Fruit fly (Drosophila melanogaster) whole organism, wandering third instar larva: ENCODE results near the gene MTF-1.

Experiments used
- Abd-B ChIP-seq: fragments of >200 bp; optimal IDR thresholded peaks from 2 replicates; lab custom pipeline; 2017; ENCODE audit warnings: missing biosample characterization, missing genetic modification characterization
- CG32264 ChIP-seq: fragments of 200-800 bp; sonication (Bioruptor generic); optimal IDR thresholded peaks from 2 replicates; lab custom pipeline; 2016; ENCODE audit warnings: missing biosample characterization, missing genetic modification characterization
- CG9705 ChIP-seq: fragments of 200-800 bp; sonication (Bioruptor generic); optimal IDR thresholded peaks from 2 replicates; lab custom pipeline; 2018; ENCODE audit warnings: missing biosample characterization, mild to moderate bottlenecking, missing genetic modification characterization
- CrebA ChIP-seq: fragments of 200-800 bp; sonication (Bioruptor generic); optimal IDR thresholded peaks from 2 replicates; lab custom pipeline; 2016; ENCODE audit warnings: missing biosample characterization, mild to moderate bottlenecking, missing genetic modification characterization, borderline replicate concordance
- Dfd ChIP-seq: fragments of >200 bp; optimal IDR thresholded peaks from 2 replicates; lab custom pipeline; 2017; ENCODE audit warnings: missing biosample characterization, missing genetic modification characterization
- Dif ChIP-seq: fragments of 200-275, 200-300 bp; sonication (Bioruptor generic); optimal IDR thresholded peaks from 2 replicates; lab custom pipeline; 2018; ENCODE audit warnings: missing biosample characterization, missing genetic modification characterization; ENCODE audit not compliant: partially characterized antibody
- GATAd ChIP-seq: sonication (Bioruptor generic); optimal IDR thresholded peaks from 2 replicates; lab custom pipeline; 2016; ENCODE audit warnings: missing biosample characterization, missing genetic modification characterization
- HLH106 ChIP-seq: fragments of 200-800 bp; optimal IDR thresholded peaks from 3 replicates; lab custom pipeline; 2019; ENCODE audit warnings: missing biosample characterization, mild to moderate bottlenecking, missing genetic modification characterization, moderate library complexity
- Hnf4 ChIP-seq: fragments of 200-800 bp; sonication (Bioruptor generic); optimal IDR thresholded peaks from 2 replicates; lab custom pipeline; 2016; ENCODE audit warnings: missing biosample characterization, mild to moderate bottlenecking, missing genetic modification characterization
- Hr78 ChIP-seq: fragments of >200 bp; optimal IDR thresholded peaks from 2 replicates; lab custom pipeline; 2017; ENCODE audit warnings: missing biosample characterization, missing genetic modification characterization
- Hr83 ChIP-seq: fragments of 200-300 bp; sonication (Bioruptor generic); optimal IDR thresholded peaks from 2 replicates; lab custom pipeline; 2016; ENCODE audit warnings: missing biosample characterization, mild to moderate bottlenecking, missing genetic modification characterization, moderate library complexity; ENCODE audit not compliant: poor library complexity, severe bottlenecking
- Jra ChIP-seq: sonication (Bioruptor generic); optimal IDR thresholded peaks from 2 replicates; lab custom pipeline; 2016; ENCODE audit warnings: missing biosample characterization, missing genetic modification characterization
- Mio ChIP-seq: sonication (Bioruptor generic); optimal IDR thresholded peaks from 2 replicates; lab custom pipeline; 2016; ENCODE audit warnings: missing biosample characterization, missing genetic modification characterization
- Myc ChIP-seq: fragments of >200 bp; optimal IDR thresholded peaks from 2 replicates; lab custom pipeline; 2017
- N ChIP-seq: fragments of >200 bp; optimal IDR thresholded peaks from 2 replicates; lab custom pipeline; 2018; ENCODE audit warnings: missing biosample characterization, missing external identifiers, missing genetic modification characterization
- OdsH ChIP-seq: fragments of 200-800 bp; sonication (Bioruptor generic); optimal IDR thresholded peaks from 2 replicates; lab custom pipeline; 2016; ENCODE audit warnings: missing biosample characterization, mild to moderate bottlenecking, missing genetic modification characterization
- Rel ChIP-seq, 2 experiments: fragments of 200-800 bp; sonication (Bioruptor generic) in 1 of 2; optimal IDR thresholded peaks; 2 replicates in 1 of 2; 3 replicates in 1 of 2; lab custom pipeline; 2016 to 2019; ENCODE audit warnings: mild to moderate bottlenecking in 2 of 2, missing biosample characterization in 2 of 2, missing genetic modification characterization in 2 of 2, moderate library complexity in 1 of 2
- Sp1 ChIP-seq: fragments of 200-800 bp; sonication (Bioruptor generic); optimal IDR thresholded peaks from 3 replicates; lab custom pipeline; 2019; ENCODE audit warnings: missing biosample characterization, mild to moderate bottlenecking, missing genetic modification characterization, moderate library complexity
- Vsx2 ChIP-seq: fragments of 200-300, 225-300 bp; sonication (Bioruptor generic); optimal IDR thresholded peaks from 2 replicates; lab custom pipeline; 2018; ENCODE audit warnings: missing biosample characterization, missing genetic modification characterization; ENCODE audit not compliant: partially characterized antibody
- br ChIP-seq: fragments of 200-800 bp; sonication (Bioruptor generic); optimal IDR thresholded peaks from 2 replicates; lab custom pipeline; 2016; ENCODE audit warnings: missing biosample characterization, missing genetic modification characterization
- brk ChIP-seq: fragments of 200-800 bp; sonication (Bioruptor generic); optimal IDR thresholded peaks from 2 replicates; lab custom pipeline; 2016; ENCODE audit warnings: missing biosample characterization, mild to moderate bottlenecking, missing genetic modification characterization
- dl ChIP-seq, 2 experiments: fragments of 175-275, 200-275 bp in 1 of 2; fragments of 200-275 bp in 1 of 2; sonication (Bioruptor generic); optimal IDR thresholded peaks; lab custom pipeline; 2018; ENCODE audit warnings: mild to moderate bottlenecking in 2 of 2, missing biosample characterization in 2 of 2, missing genetic modification characterization in 2 of 2, moderate library complexity in 2 of 2; ENCODE audit not compliant: partially characterized antibody in 2 of 2, insufficient read depth in 1 of 2
- dmrt93B ChIP-seq: fragments of 200-800 bp; sonication (Bioruptor generic); optimal IDR thresholded peaks from 2 replicates; lab custom pipeline; 2018; ENCODE audit warnings: missing biosample characterization, mild to moderate bottlenecking, missing genetic modification characterization
- dsf ChIP-seq: sonication (Bioruptor generic); optimal IDR thresholded peaks from 2 replicates; lab custom pipeline; 2016; ENCODE audit warnings: missing biosample characterization, missing genetic modification characterization, borderline replicate concordance
- ey ChIP-seq: fragments of 200-800 bp; sonication (Bioruptor generic); optimal IDR thresholded peaks from 2 replicates; lab custom pipeline; 2016; ENCODE audit warnings: missing biosample characterization, missing genetic modification characterization
- foxo ChIP-seq, 2 experiments: fragments of 200-800 bp; sonication (Bioruptor generic); optimal IDR thresholded peaks; 2 replicates in 1 of 2; 3 replicates in 1 of 2; lab custom pipeline; 2016 to 2017; ENCODE audit warnings: missing biosample characterization in 2 of 2, missing genetic modification characterization in 2 of 2
- fru ChIP-seq: fragments of 200-800 bp; sonication (Bioruptor generic); optimal IDR thresholded peaks from 3 replicates; lab custom pipeline; 2016; ENCODE audit warnings: missing biosample characterization, mild to moderate bottlenecking, missing genetic modification characterization
- h ChIP-seq: fragments of 200-800 bp; sonication (Bioruptor generic); optimal IDR thresholded peaks from 3 replicates; lab custom pipeline; 2016; ENCODE audit warnings: missing biosample characterization, mild to moderate bottlenecking, missing genetic modification characterization
- jim ChIP-seq: fragments of 175-275, 200-325 bp; sonication (Bioruptor generic); optimal IDR thresholded peaks from 2 replicates; lab custom pipeline; 2016; ENCODE audit warnings: missing biosample characterization, mild to moderate bottlenecking, missing genetic modification characterization
- lola ChIP-seq: fragments of >200 bp; optimal IDR thresholded peaks from 2 replicates; lab custom pipeline; 2017; ENCODE audit warnings: missing biosample characterization, missing genetic modification characterization
- pan ChIP-seq: fragments of >200 bp; optimal IDR thresholded peaks from 2 replicates; lab custom pipeline; 2017
- psq ChIP-seq: fragments of 200-800 bp; sonication (Bioruptor generic); optimal IDR thresholded peaks from 3 replicates; lab custom pipeline; 2017; ENCODE audit warnings: missing biosample characterization, mild to moderate bottlenecking, missing genetic modification characterization, moderate library complexity
- rgr ChIP-seq: fragments of 200-800 bp; sonication (Bioruptor generic); optimal IDR thresholded peaks from 3 replicates; lab custom pipeline; 2016; ENCODE audit warnings: missing biosample characterization, mild to moderate bottlenecking, missing genetic modification characterization
- sage ChIP-seq: fragments of 200-800 bp; sonication (Bioruptor generic); optimal IDR thresholded peaks from 2 replicates; lab custom pipeline; 2016; ENCODE audit warnings: missing biosample characterization, mild to moderate bottlenecking, missing genetic modification characterization
- sv ChIP-seq: fragments of 200-800 bp; sonication (Bioruptor generic); optimal IDR thresholded peaks from 3 replicates; lab custom pipeline; 2016; ENCODE audit warnings: missing biosample characterization, missing genetic modification characterization
- tai ChIP-seq: sonication (Bioruptor generic); optimal IDR thresholded peaks from 2 replicates; lab custom pipeline; 2016; ENCODE audit warnings: missing biosample characterization, missing genetic modification characterization
- usp ChIP-seq: fragments of >200 bp; optimal IDR thresholded peaks from 2 replicates; lab custom pipeline; 2017; ENCODE audit warnings: missing biosample characterization, missing genetic modification characterization
- woc ChIP-seq: sonication (Bioruptor generic); optimal IDR thresholded peaks from 2 replicates; lab custom pipeline; 2016; ENCODE audit warnings: missing biosample characterization, mild to moderate bottlenecking, missing genetic modification characterization

Gene MTF-1

dm6 chr3L:9435831-9436230 is 5.7 kb downstream of the MTF-1 start:
- TF ChIP-seq h (GFP tag; lab: Kevin White, UChicago) = peak; percentile 4
- no peak for TF ChIP-seq ey (GFP tag; lab: Kevin White, UChicago)
- no peak for TF ChIP-seq Rel (GFP tag; optimal IDR thresholded peaks at IDR 0.05; lab: Kevin White, UChicago)
- peak; percentile 73 for TF ChIP-seq Rel (tag; optimal IDR thresholded peaks at IDR 0.05; lab: Kevin White, UChicago)

dm6 chr3L:9438858-9439257 is 8.7 kb downstream of the MTF-1 start:
- peak; percentile 78 for TF ChIP-seq Dfd
- no peak for TF ChIP-seq dmrt93B (GFP tag; lab: Kevin White, UChicago)

- no peak for TF ChIP-seq GATAd
- TF ChIP-seq Hnf4 (GFP tag; lab: Kevin White, UChicago) = peak; percentile 34
- TF ChIP-seq CG32264 (GFP tag; lab: Kevin White, UChicago) = no peak
- no peak for TF ChIP-seq psq (GFP tag; lab: Kevin White, UChicago)
- TF ChIP-seq rgr (GFP tag; lab: Kevin White, UChicago) = peak; percentile 58
- TF ChIP-seq h (GFP tag; lab: Kevin White, UChicago) = peak; percentile 9
- TF ChIP-seq sage = no peak
- no peak for TF ChIP-seq jim
- no peak for TF ChIP-seq N (GFP tag; lab: Kevin White, UChicago)
- TF ChIP-seq dl (GFP tag; optimal IDR thresholded peaks at IDR 0.05; lab: Kevin White, UChicago; ENCODE audit: insufficient read depth in 1 of 2, partially characterized antibody in 2 of 2) = no peak
- no peak for TF ChIP-seq usp
- no peak for TF ChIP-seq Dfd
- TF ChIP-seq sv (GFP tag; lab: Kevin White, UChicago) = no peak
- TF ChIP-seq Sp1 = peak; percentile 36
- peak; percentile 3 for TF ChIP-seq dsf (GFP tag; lab: Kevin White, UChicago)
- TF ChIP-seq Dif (GFP tag; lab: Kevin White, UChicago) = no peak
- peak in 1 of 2 experiments; percentile 56 for TF ChIP-seq foxo (GFP tag; optimal IDR thresholded peaks at IDR 0.05; lab: Kevin White, UChicago)
- no peak for TF ChIP-seq pan (lab: Kevin White, UChicago)
- TF ChIP-seq Rel (GFP tag; optimal IDR thresholded peaks at IDR 0.05; lab: Kevin White, UChicago) = no peak
- peak; percentile 52 for TF ChIP-seq Rel (tag; optimal IDR thresholded peaks at IDR 0.05; lab: Kevin White, UChicago)
- no peak for TF ChIP-seq brk (GFP tag; lab: Kevin White, UChicago)
- no peak for TF ChIP-seq Abd-B (GFP tag; lab: Kevin White, UChicago)
- no peak for TF ChIP-seq Hr78 (GFP tag; lab: Kevin White, UChicago)
- TF ChIP-seq HLH106 = peak; percentile 39
- no peak for TF ChIP-seq ey (GFP tag; lab: Kevin White, UChicago)
- peak; percentile 41 for TF ChIP-seq woc (GFP tag; lab: Kevin White, UChicago)
- TF ChIP-seq Mio (GFP tag; lab: Kevin White, UChicago) = no peak
- TF ChIP-seq OdsH (GFP tag; lab: Kevin White, UChicago) = no peak
- TF ChIP-seq fru (GFP tag; lab: Kevin White, UChicago) = no peak
- TF ChIP-seq CG9705 (GFP tag; lab: Kevin White, UChicago) = no peak
- peak; percentile 64 for TF ChIP-seq Jra
- TF ChIP-seq CrebA (GFP tag; lab: Kevin White, UChicago) = no peak
- TF ChIP-seq Hr83 (GFP tag; lab: Kevin White, UChicago) = peak; percentile 80
- no peak for TF ChIP-seq lola (GFP tag; lab: Kevin White, UChicago)
- no peak for TF ChIP-seq Myc (lab: Kevin White, UChicago)
- TF ChIP-seq tai (GFP tag; lab: Kevin White, UChicago) = no peak
- no peak for TF ChIP-seq dmrt93B (GFP tag; lab: Kevin White, UChicago)
- no peak for TF ChIP-seq Vsx2 (GFP tag; lab: Kevin White, UChicago)
- no peak for TF ChIP-seq br
- TF ChIP-seq, all 38 proteins: peak for 11
Measured at dm6 chr3L:9441907-9442479, 11.9 kb downstream of the MTF-1 start, which contains the start of the genes Bet3 and Nf-YA. Gene Bet3, minus strand, starts transcription at chr3L:9442267. Gene Nf-YA, minus strand, starts transcription at chr3L:9442267.
